Worm (Caenorhabditis elegans): ENCODE data around the gene sem-5.

sem-5 gene

ce11 chrX:7932453-7932852 lies 29.1 kb downstream of the sem-5 start:
- TF ChIP-seq egl-44 (GFP tag; IDR thresholded peaks at IDR 0.05) (no peak), let-607 (tag; optimal IDR thresholded peaks at IDR 0.05) (no peak), gei-17 (GFP tag; optimal IDR thresholded peaks at IDR 0.05) (no peak), lsl-1 (GFP tag; optimal IDR thresholded peaks at IDR 0.05) (no peak), ZK185.1 (tag; optimal IDR thresholded peaks at IDR 0.05; ENCODE audit: poor library complexity, severe bottlenecking) (no peak), madf-10 (tag; optimal IDR thresholded peaks at IDR 0.05) (no peak)

- TF ChIP-seq atf-7 (tag; optimal IDR thresholded peaks at IDR 0.05) (no peak), nhr-120 (GFP tag; IDR thresholded peaks at IDR 0.05) (no peak), egl-18 (GFP tag; IDR thresholded peaks at IDR 0.05) (no peak), F37B4.10 (GFP tag; IDR thresholded peaks at IDR 0.05) (no peak), lin-26 (GFP tag; IDR thresholded peaks at IDR 0.05) (no peak), cebp-1 (GFP tag; IDR thresholded peaks at IDR 0.05) (no peak), cebp-1 (tag; optimal IDR thresholded peaks at IDR 0.05) (no peak), die-1 (tag; optimal IDR thresholded peaks at IDR 0.05) (no peak), aptf-2 (GFP tag; conservative IDR thresholded peaks at IDR 0.05) (no peak), B0019.2 (GFP tag; conservative IDR thresholded peaks at IDR 0.05) (no peak), F57C9.4 (tag; optimal IDR thresholded peaks at IDR 0.05) (no peak), gei-17 (GFP tag; optimal IDR thresholded peaks at IDR 0.05) (no peak), rec-8 (tag; optimal IDR thresholded peaks at IDR 0.05) (no peak), nfya-1 (tag; optimal IDR thresholded peaks at IDR 0.05; ENCODE audit: borderline replicate concordance, insufficient read depth) (no peak), athp-1 (tag; optimal IDR thresholded peaks at IDR 0.05) (no peak), ceh-91 (GFP tag; IDR thresholded peaks at IDR 0.05) (no peak), sea-2 (GFP tag; IDR thresholded peaks at IDR 0.05) (no peak), C06A6.2 (GFP tag; conservative IDR thresholded peaks at IDR 0.05) (no peak), hrde-1 (tag; optimal IDR thresholded peaks at IDR 0.05; ENCODE audit: borderline replicate concordance) (no peak), Y95B8A.8 (GFP tag; IDR thresholded peaks at IDR 0.05) (no peak)
These were observed 31.1 kb downstream of the sem-5 start, which contains the start of gene zig-3 for ce11 chrX:7930450-7930849. Gene zig-3 (plus strand): TSS chrX:7930750.

DNA sequence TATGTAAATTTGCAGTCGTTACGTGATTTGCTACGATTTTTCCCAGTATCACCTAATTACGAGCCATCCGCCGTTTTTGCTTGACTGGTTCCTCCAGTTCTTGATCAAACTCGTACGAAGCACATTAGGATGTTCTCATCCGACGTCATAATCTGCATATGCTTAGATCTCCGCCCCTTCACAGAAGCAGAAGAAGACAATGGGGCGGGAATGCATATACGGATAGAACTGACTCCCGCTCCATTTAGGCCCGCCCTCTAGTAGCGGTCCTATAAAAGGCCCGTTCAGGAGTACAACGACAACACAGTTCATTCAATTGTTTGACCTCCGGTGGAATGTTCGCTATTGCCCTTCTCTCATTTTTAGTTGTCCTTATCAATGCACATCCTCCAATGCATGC lies 36.4 kb downstream of the sem-5 start, which contains the start of gene zig-4:
zig-4 (plus strand) TSS at position 301 of the 400 bp plus-strand sequence.
- TF ChIP-seq ekl-4 (GFP tag; IDR thresholded peaks at IDR 0.05) (no peak), F55B11.4 (tag; optimal IDR thresholded peaks at IDR 0.05; ENCODE audit: borderline replicate concordance, insufficient read depth) (no peak), C17E4.6 (GFP tag; IDR thresholded peaks at IDR 0.05) (no peak), xnd-1 (tag; optimal IDR thresholded peaks at IDR 0.05) (no peak), Y79H2A.3 (GFP tag; conservative IDR thresholded peaks at IDR 0.05) (no peak), Y53G8AR.9 (GFP tag; conservative IDR thresholded peaks at IDR 0.05) (no peak), D2030.7 (GFP tag; IDR thresholded peaks at IDR 0.05) (no peak), unc-62 (GFP tag; optimal IDR thresholded peaks at IDR 0.05) (no peak), lsy-27 (tag; optimal IDR thresholded peaks at IDR 0.05; ENCODE audit: borderline replicate concordance, insufficient read depth) (no peak), Y95B8A.8 (GFP tag; IDR thresholded peaks at IDR 0.05) (no peak), K12H6.12 (tag; optimal IDR thresholded peaks at IDR 0.05) (no peak), dpl-1 (GFP tag; optimal IDR thresholded peaks at IDR 0.05) (no peak), ztf-26 (tag; optimal IDR thresholded peaks at IDR 0.05) (no peak), attf-3 (GFP tag; conservative IDR thresholded peaks at IDR 0.05) (no peak), aptf-2 (GFP tag; conservative IDR thresholded peaks at IDR 0.05) (no peak), attf-5 (GFP tag; optimal IDR thresholded peaks at IDR 0.05) (no peak), ceh-100 (GFP tag; IDR thresholded peaks at IDR 0.05) (no peak), rec-8 (tag; optimal IDR thresholded peaks at IDR 0.05) (no peak), mel-28 (tag; optimal IDR thresholded peaks at IDR 0.05; ENCODE audit: borderline replicate concordance) (no peak)
